Fruit fly (Drosophila melanogaster) whole organism, prepupa: Measurements from ENCODE around the gene repo.

ENCODE experiments used
- CG32006 ChIP-seq: fragments of 200-800 bp; sonication (Bioruptor generic); optimal IDR thresholded peaks from 3 replicates; lab custom pipeline; 2017; ENCODE audit warnings: missing biosample characterization, mild to moderate bottlenecking, missing genetic modification characterization
- CG34406 ChIP-seq: fragments of 200-800 bp; sonication (Bioruptor generic); optimal IDR thresholded peaks from 3 replicates; lab custom pipeline; 2016; ENCODE audit warnings: missing biosample characterization, missing genetic modification characterization
- CG3919 ChIP-seq: fragments of 200-800 bp; sonication (Bioruptor generic); optimal IDR thresholded peaks from 3 replicates; lab custom pipeline; 2016; ENCODE audit warnings: missing biosample characterization, missing genetic modification characterization
- Eip93F ChIP-seq: fragments of 200-800 bp; sonication (Bioruptor generic); optimal IDR thresholded peaks from 2 replicates; lab custom pipeline; 2016; ENCODE audit warnings: missing biosample characterization, mild to moderate bottlenecking, missing genetic modification characterization
- Ets96B ChIP-seq: fragments of 200-800 bp; optimal IDR thresholded peaks from 2 replicates; lab custom pipeline; 2019; ENCODE audit warnings: missing biosample characterization, mild to moderate bottlenecking, missing genetic modification characterization, moderate library complexity
- Hr39 ChIP-seq: fragments of 200-800 bp; sonication (Bioruptor generic); optimal IDR thresholded peaks from 2 replicates; lab custom pipeline; 2016; ENCODE audit warnings: missing biosample characterization, missing genetic modification characterization
- OdsH ChIP-seq: fragments of 200-800 bp; sonication (Bioruptor generic); optimal IDR thresholded peaks from 3 replicates; lab custom pipeline; 2016; ENCODE audit warnings: missing biosample characterization, missing genetic modification characterization
- Smox ChIP-seq: fragments of 200-800 bp; sonication (Bioruptor generic); optimal IDR thresholded peaks from 3 replicates; lab custom pipeline; 2016; ENCODE audit warnings: missing biosample characterization, missing genetic modification characterization
- dac ChIP-seq: fragments of 200-800 bp; sonication (Bioruptor generic); optimal IDR thresholded peaks from 2 replicates; lab custom pipeline; 2017; ENCODE audit warnings: missing biosample characterization, mild to moderate bottlenecking, missing genetic modification characterization
- dsx ChIP-seq: fragments of 200-800 bp; optimal IDR thresholded peaks from 3 replicates; lab custom pipeline; 2019; ENCODE audit warnings: missing biosample characterization, mild to moderate bottlenecking, missing genetic modification characterization, moderate library complexity; ENCODE audit not compliant: poor library complexity, severe bottlenecking
- salr ChIP-seq, 2 experiments: fragments of 200-800 bp; sonication (Bioruptor generic); optimal IDR thresholded peaks; 3 replicates each; lab custom pipeline; 2016 to 2018; ENCODE audit warnings: missing biosample characterization in 2 of 2, missing genetic modification characterization in 2 of 2, mild to moderate bottlenecking in 1 of 2

DNA sequence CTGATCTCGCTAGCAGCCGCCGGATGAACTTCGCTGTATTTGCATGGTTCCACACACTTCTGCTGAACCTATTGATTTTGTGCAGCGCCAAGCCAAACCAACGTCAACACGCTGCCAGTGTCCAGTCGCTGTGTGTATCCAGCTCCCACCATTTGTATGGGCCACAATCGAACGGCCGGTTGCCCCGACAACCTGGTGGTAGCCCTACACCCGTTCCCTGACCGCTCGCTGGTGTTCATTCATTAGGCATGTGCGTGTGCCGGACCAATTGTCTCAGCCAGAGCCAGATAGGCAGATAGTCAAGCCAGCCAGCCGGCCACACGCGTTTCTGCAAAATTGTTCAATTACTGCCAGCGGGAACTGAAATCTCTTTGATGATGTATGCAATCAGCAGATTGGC is 44.1 kb upstream of the repo start, which contains the start of gene CG14313:
- TF ChIP-seq Hr39 (GFP tag; lab: Kevin White, UChicago): no peak
- no peak for TF ChIP-seq Smox
- no peak for TF ChIP-seq dsx (GFP tag; lab: Kevin White, UChicago)
- TF ChIP-seq Ets96B: no peak
- no peak for TF ChIP-seq OdsH (GFP tag; lab: Kevin White, UChicago)
- TF ChIP-seq CG34406 (GFP tag; lab: Kevin White, UChicago): no peak
- no peak for TF ChIP-seq Eip93F (GFP tag; lab: Kevin White, UChicago)
- no peak for TF ChIP-seq CG3919
- TF ChIP-seq salr (GFP tag; optimal IDR thresholded peaks at IDR 0.05; lab: Kevin White, UChicago): no peak
- no peak for TF ChIP-seq CG32006
- TF ChIP-seq dac (GFP tag; lab: Kevin White, UChicago): no peak
